Worm (Caenorhabditis elegans) whole organism, late embryonic: Measurements from ENCODE around the gene T05A8.2.

Source experiments
- C08G9.2 ChIP-seq: sonication (generic microtip); optimal IDR thresholded peaks from 2 replicates; lab custom pipeline; 2016; ENCODE audit warnings: mild to moderate bottlenecking, missing genetic modification characterization, moderate library complexity, missing compliant biosample characterization
- F13H6.1 ChIP-seq: sonication (generic microtip); optimal IDR thresholded peaks from 2 replicates; lab custom pipeline; 2016; ENCODE audit warnings: missing genetic modification characterization, missing compliant biosample characterization
- K02D7.2 ChIP-seq: sonication (generic microtip); optimal IDR thresholded peaks from 2 replicates; lab custom pipeline; 2017; ENCODE audit warnings: mild to moderate bottlenecking, missing genetic modification characterization, missing compliant biosample characterization
- K09A11.1 ChIP-seq: sonication (generic microtip); optimal IDR thresholded peaks from 2 replicates; lab custom pipeline; 2017; ENCODE audit warnings: antibody characterized with exemption, mild to moderate bottlenecking, missing genetic modification characterization, missing compliant biosample characterization; ENCODE audit not compliant: insufficient read depth
- ahr-1 ChIP-seq: sonication (generic microtip); optimal IDR thresholded peaks from 2 replicates; lab custom pipeline; 2016; ENCODE audit warnings: missing genetic modification characterization, missing compliant biosample characterization
- ceh-14 ChIP-seq: sonication (generic microtip); optimal IDR thresholded peaks from 2 replicates; lab custom pipeline; 2016; ENCODE audit warnings: missing genotype, missing genetic modification characterization, missing compliant biosample characterization
- ceh-2 ChIP-seq: sonication (generic microtip); optimal IDR thresholded peaks from 2 replicates; lab custom pipeline; 2016; ENCODE audit warnings: missing genotype, missing genetic modification characterization, missing compliant biosample characterization
- ceh-22 ChIP-seq: sonication (generic microtip); optimal IDR thresholded peaks from 2 replicates; lab custom pipeline; 2017; ENCODE audit warnings: missing biosample characterization, missing genetic modification characterization
- ceh-24 ChIP-seq: sonication (generic microtip); optimal IDR thresholded peaks from 2 replicates; lab custom pipeline; 2016; ENCODE audit warnings: mild to moderate bottlenecking, missing genetic modification characterization, missing compliant biosample characterization
- ceh-30 ChIP-seq: fragments of 150-350 bp; optimal IDR thresholded peaks from 2 replicates; lab custom pipeline; 2014; ENCODE audit warnings: missing biosample characterization, missing genetic modification characterization
- ceh-31 ChIP-seq: sonication (generic microtip); optimal IDR thresholded peaks from 2 replicates; lab custom pipeline; 2016; ENCODE audit warnings: missing genetic modification characterization, missing compliant biosample characterization
- ceh-34 ChIP-seq: sonication (generic microtip); optimal IDR thresholded peaks from 2 replicates; lab custom pipeline; 2016; ENCODE audit warnings: mild to moderate bottlenecking, missing genetic modification characterization, missing compliant biosample characterization
- ceh-48 ChIP-seq: sonication (generic microtip); optimal IDR thresholded peaks from 2 replicates; lab custom pipeline; 2016; ENCODE audit warnings: missing genetic modification characterization, inconsistent platforms, missing compliant biosample characterization
- che-1 ChIP-seq: sonication (generic microtip); optimal IDR thresholded peaks from 2 replicates; lab custom pipeline; 2016; ENCODE audit warnings: mild to moderate bottlenecking, missing genetic modification characterization, missing compliant biosample characterization
- dve-1 ChIP-seq: sonication (generic microtip); optimal IDR thresholded peaks from 2 replicates; lab custom pipeline; 2017; ENCODE audit warnings: antibody characterized with exemption, mild to moderate bottlenecking, missing genetic modification characterization, missing compliant biosample characterization
- elt-4 ChIP-seq: sonication (generic microtip); optimal IDR thresholded peaks from 2 replicates; lab custom pipeline; 2016; ENCODE audit warnings: missing genetic modification characterization, missing compliant biosample characterization
- ets-4 ChIP-seq: sonication (generic microtip); optimal IDR thresholded peaks from 2 replicates; lab custom pipeline; 2016; ENCODE audit warnings: missing genetic modification characterization, missing compliant biosample characterization
- eyg-1 ChIP-seq: sonication (generic microtip); optimal IDR thresholded peaks from 2 replicates; lab custom pipeline; 2016; ENCODE audit warnings: missing genotype, missing genetic modification characterization, missing compliant biosample characterization
- fax-1 ChIP-seq: sonication (generic microtip); optimal IDR thresholded peaks from 2 replicates; lab custom pipeline; 2016; ENCODE audit warnings: missing genotype, missing genetic modification characterization, missing compliant biosample characterization
- fkh-10 ChIP-seq: fragments of 150-350 bp; optimal IDR thresholded peaks from 2 replicates; lab custom pipeline; 2014; ENCODE audit warnings: missing biosample characterization, missing genetic modification reagents, missing genetic modification characterization
- hlh-13 ChIP-seq: fragments of 200-800 bp; sonication (Bioruptor generic); optimal IDR thresholded peaks from 2 replicates; lab custom pipeline; 2018; ENCODE audit warnings: mild to moderate bottlenecking, missing genetic modification characterization, missing compliant biosample characterization
- hlh-30 ChIP-seq: sonication (generic microtip); optimal IDR thresholded peaks from 2 replicates; lab custom pipeline; 2017; ENCODE audit warnings: antibody characterized with exemption, missing genetic modification characterization, missing compliant biosample characterization; ENCODE audit not compliant: insufficient read depth
- lim-6 ChIP-seq: sonication (generic microtip); optimal IDR thresholded peaks from 2 replicates; lab custom pipeline; 2016; ENCODE audit warnings: missing genetic modification characterization, missing compliant biosample characterization
- lin-11 ChIP-seq: fragments of 200-800 bp; sonication (Bioruptor generic); optimal IDR thresholded peaks from 2 replicates; lab custom pipeline; 2018; ENCODE audit warnings: mild to moderate bottlenecking, missing genetic modification characterization, missing compliant biosample characterization
- madf-2 ChIP-seq: sonication (generic microtip); optimal IDR thresholded peaks from 2 replicates; lab custom pipeline; 2017; ENCODE audit warnings: missing genetic modification characterization, missing compliant biosample characterization
- nfya-1 ChIP-seq: sonication (generic microtip); optimal IDR thresholded peaks from 2 replicates; lab custom pipeline; 2017; ENCODE audit warnings: missing genetic modification characterization, mild to moderate bottlenecking, missing compliant biosample characterization, antibody characterized with exemption, moderate library complexity
- npax-4 ChIP-seq: sonication (generic microtip); optimal IDR thresholded peaks from 2 replicates; lab custom pipeline; 2016; ENCODE audit warnings: missing genetic modification characterization, missing compliant biosample characterization
- odd-2 ChIP-seq: sonication (generic microtip); optimal IDR thresholded peaks from 2 replicates; lab custom pipeline; 2017; ENCODE audit warnings: antibody characterized with exemption, mild to moderate bottlenecking, missing genetic modification characterization, missing compliant biosample characterization
- pag-3 ChIP-seq: sonication (generic microtip); optimal IDR thresholded peaks from 2 replicates; lab custom pipeline; 2016; ENCODE audit warnings: missing compliant biosample characterization, missing genetic modification characterization, borderline replicate concordance
- pat-9 ChIP-seq: fragments of 200-800 bp; sonication (Bioruptor generic); optimal IDR thresholded peaks from 2 replicates; lab custom pipeline; 2018; ENCODE audit warnings: mild to moderate bottlenecking, missing genetic modification characterization, moderate library complexity, missing compliant biosample characterization
- pax-1 ChIP-seq: fragments of 150-350 bp; optimal IDR thresholded peaks from 2 replicates; lab custom pipeline; 2014; ENCODE audit warnings: missing biosample characterization, missing genetic modification characterization
- pha-4 ChIP-seq: fragments of 150-350 bp; optimal IDR thresholded peaks from 2 replicates; lab custom pipeline; 2018; ENCODE audit warnings: missing biosample characterization, missing genetic modification reagents, missing genetic modification characterization
- rnt-1 ChIP-seq: sonication (generic microtip); optimal IDR thresholded peaks from 2 replicates; lab custom pipeline; 2016; ENCODE audit warnings: missing genetic modification characterization, missing compliant biosample characterization
- tbx-2 ChIP-seq: sonication (generic microtip); optimal IDR thresholded peaks from 2 replicates; lab custom pipeline; 2016; ENCODE audit warnings: missing genetic modification characterization, missing compliant biosample characterization
- tbx-7 ChIP-seq: sonication (generic microtip); optimal IDR thresholded peaks from 2 replicates; lab custom pipeline; 2016; ENCODE audit warnings: missing genotype, missing genetic modification characterization, missing compliant biosample characterization
- unc-3 ChIP-seq, 2 experiments: fragments of 200-800 bp in 1 of 2; sonication (Bioruptor generic) in 1 of 2; sonication (generic microtip) in 1 of 2; conservative IDR thresholded peaks in 1 of 2; optimal IDR thresholded peaks in 1 of 2; 2 replicates each; pipeline versions ENCODE4 v1.3.6 to Lab custom; 2016 to 2022; ENCODE audit warnings: missing compliant biosample characterization in 2 of 2, missing genetic modification characterization in 2 of 2, missing genetic modification reagents in 1 of 2
- unc-42 ChIP-seq: sonication (generic microtip); optimal IDR thresholded peaks from 2 replicates; lab custom pipeline; 2016; ENCODE audit warnings: missing genotype, missing genetic modification characterization, missing compliant biosample characterization
- unc-86 ChIP-seq: sonication (generic microtip); optimal IDR thresholded peaks from 2 replicates; lab custom pipeline; 2016; ENCODE audit warnings: missing genetic modification characterization, missing compliant biosample characterization
- zip-5 ChIP-seq: sonication (generic microtip); optimal IDR thresholded peaks from 2 replicates; lab custom pipeline; 2016; ENCODE audit warnings: missing genetic modification characterization, missing compliant biosample characterization

T05A8.2 gene

DNA sequence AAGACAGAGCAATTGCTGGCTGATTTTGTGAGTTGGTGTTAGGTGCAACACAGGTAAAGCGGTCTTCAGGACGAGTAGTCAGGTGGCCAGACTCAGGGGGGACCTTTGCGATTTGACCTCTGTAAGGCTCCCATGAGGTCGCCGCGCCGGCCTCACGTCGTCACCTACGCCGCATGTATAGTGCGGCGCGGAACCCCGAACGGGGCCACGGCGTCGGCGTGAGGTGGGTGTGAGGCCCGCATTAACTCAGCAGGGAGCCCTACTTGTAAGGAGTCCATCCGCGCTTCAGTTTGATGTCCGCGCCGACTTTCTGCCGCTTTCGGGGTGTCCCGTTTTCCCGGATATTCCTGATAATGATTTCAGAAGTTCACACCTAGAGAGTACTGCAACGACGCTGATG is 43.8 kb upstream of the T05A8.2 start:
- TF ChIP-seq F13H6.1 (tag; lab: Kevin White, UChicago) (no peak), zip-5 (tag; lab: Kevin White, UChicago) (no peak), elt-4 (peak; percentile 29), fax-1 (no peak)

- peak; percentile 8 for TF ChIP-seq ceh-48 (tag; lab: Kevin White, UChicago)
- TF ChIP-seq npax-4 (tag; lab: Kevin White, UChicago), result no peak
Measured at ce11 chrII:2752999-2753398, 42.2 kb upstream of the T05A8.2 start, which contains the start of gene F29A7.3. Gene F29A7.3, plus strand, starts transcription at chrII:2753299.

DNA sequence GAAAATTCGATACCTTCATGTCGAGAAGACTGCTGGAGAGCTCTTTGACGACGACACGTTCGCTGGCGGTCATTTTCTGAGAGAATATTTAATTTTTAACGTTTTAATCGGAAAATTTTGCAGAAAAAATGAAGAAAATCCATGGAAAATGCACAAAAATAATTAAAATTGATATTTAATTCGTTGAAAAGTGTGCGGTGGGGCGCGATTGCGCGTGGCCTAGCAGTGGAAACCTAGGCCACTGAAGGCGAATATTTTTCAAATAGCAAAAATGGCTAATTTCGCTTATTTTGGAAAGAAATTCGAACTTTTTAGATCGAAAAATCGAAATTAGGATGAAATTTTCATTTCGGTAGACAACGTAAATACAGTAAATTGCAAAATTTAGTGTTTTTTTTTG is 41.7 kb upstream of the T05A8.2 start, which contains the start of gene F29A7.6:
Gene F29A7.6, minus strand, starts transcription at position 76 of the 400 bp plus-strand sequence.
- TF ChIP-seq eyg-1 (tag; lab: Kevin White, UChicago), result peak; percentile 4
- peak; percentile 77 for TF ChIP-seq tbx-2 (tag; lab: Kevin White, UChicago)
- peak; percentile 85 for TF ChIP-seq ceh-31 (tag; lab: Kevin White, UChicago)
- TF ChIP-seq ceh-34 (tag; lab: Kevin White, UChicago), result peak; percentile 43
- no peak for TF ChIP-seq odd-2 (tag; lab: Kevin White, UChicago)
- TF ChIP-seq che-1 (tag; lab: Kevin White, UChicago), result peak; percentile 2
- no peak for TF ChIP-seq unc-86 (tag; lab: Kevin White, UChicago)
- no peak for TF ChIP-seq fkh-10 (GFP tag; lab: Kevin White, UChicago)
- peak; percentile 68 for TF ChIP-seq ets-4 (tag; lab: Kevin White, UChicago)
- TF ChIP-seq fax-1, result peak; percentile 32
- peak; percentile 81 for TF ChIP-seq C08G9.2 (tag; lab: Kevin White, UChicago)
- no peak for TF ChIP-seq madf-2
- TF ChIP-seq ceh-22, result no peak
- TF ChIP-seq ceh-14, result peak; percentile 69
- peak; percentile 2 for TF ChIP-seq F13H6.1 (tag; lab: Kevin White, UChicago)
- TF ChIP-seq K09A11.1, result no peak
- TF ChIP-seq tbx-7 (tag; lab: Kevin White, UChicago), result peak; percentile 68
- no peak for TF ChIP-seq pax-1
- no peak for TF ChIP-seq pag-3 (tag; lab: Kevin White, UChicago)
- TF ChIP-seq hlh-13, result no peak
- no peak for TF ChIP-seq ceh-24 (tag; lab: Kevin White, UChicago)
- no peak for TF ChIP-seq lin-11 (tag; lab: Kevin White, UChicago)
- TF ChIP-seq pat-9 (tag; lab: Kevin White, UChicago), result no peak
- peak; percentile 75 for TF ChIP-seq ceh-2 (tag; lab: Kevin White, UChicago)
- TF ChIP-seq ahr-1 (tag; lab: Kevin White, UChicago), result no peak
- TF ChIP-seq dve-1 (tag; lab: Kevin White, UChicago), result no peak
- no peak for TF ChIP-seq pha-4 (tag; lab: Kevin White, UChicago)
- TF ChIP-seq hlh-30 (tag; lab: Kevin White, UChicago), result no peak
- peak; percentile 51 for TF ChIP-seq zip-5 (tag; lab: Kevin White, UChicago)
- TF ChIP-seq lim-6, result peak; percentile 17
- TF ChIP-seq unc-3 (GFP tag; conservative IDR thresholded peaks at IDR 0.05; lab: Robert Waterston, UW), result no peak
- no peak for TF ChIP-seq unc-3 (tag; optimal IDR thresholded peaks at IDR 0.05; lab: Kevin White, UChicago)
- TF ChIP-seq nfya-1 (tag; lab: Kevin White, UChicago), result peak; percentile 24
- TF ChIP-seq rnt-1 (tag; lab: Kevin White, UChicago), result no peak
- TF ChIP-seq ceh-30 (tag; lab: Kevin White, UChicago), result peak; percentile 16
- peak; percentile 81 for TF ChIP-seq unc-42
- no peak for TF ChIP-seq K02D7.2 (tag; lab: Kevin White, UChicago)
- TF ChIP-seq, all 69 proteins: peak for 17
